Worm (Caenorhabditis elegans): ENCODE measurements around the gene F32E10.9.
"Not testable (repeated sequence)": the region's sequence is repeated elsewhere in the genome, so short reads cannot be mapped to it uniquely, and the experiment has no call there.

F32E10.9 gene

DNA sequence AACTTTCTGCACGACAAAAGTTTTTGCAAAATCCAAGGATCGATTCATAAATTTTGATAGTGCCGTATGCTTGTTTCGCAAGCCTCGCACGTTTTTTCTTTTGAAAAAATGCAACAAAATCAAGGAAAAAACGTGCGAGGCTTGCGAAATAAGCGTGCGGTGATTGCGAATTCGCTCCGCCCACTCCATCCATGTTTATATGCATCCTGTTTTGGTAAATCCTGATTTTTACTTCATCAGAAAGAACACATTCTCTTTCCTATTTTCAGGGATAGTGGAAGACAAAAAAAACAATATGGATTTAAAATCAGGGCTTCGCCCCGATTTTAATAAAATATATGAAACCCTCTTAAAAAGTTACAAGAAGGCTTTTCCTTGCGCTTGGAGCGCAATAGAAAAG, at the start of gene F32E10.9:
Gene F32E10.9, minus strand, starts transcription at position 101 of the 400 bp plus-strand sequence.
- TF ChIP-seq unc-62 (GFP tag; optimal IDR thresholded peaks at IDR 0.05): not testable (repeated sequence)

- TF ChIP-seq unc-62 (GFP tag; optimal IDR thresholded peaks at IDR 0.05): no peak
Observed at ce11 chrIV:7612523-7612922, 48.8 kb upstream of the F32E10.9 start.

DNA sequence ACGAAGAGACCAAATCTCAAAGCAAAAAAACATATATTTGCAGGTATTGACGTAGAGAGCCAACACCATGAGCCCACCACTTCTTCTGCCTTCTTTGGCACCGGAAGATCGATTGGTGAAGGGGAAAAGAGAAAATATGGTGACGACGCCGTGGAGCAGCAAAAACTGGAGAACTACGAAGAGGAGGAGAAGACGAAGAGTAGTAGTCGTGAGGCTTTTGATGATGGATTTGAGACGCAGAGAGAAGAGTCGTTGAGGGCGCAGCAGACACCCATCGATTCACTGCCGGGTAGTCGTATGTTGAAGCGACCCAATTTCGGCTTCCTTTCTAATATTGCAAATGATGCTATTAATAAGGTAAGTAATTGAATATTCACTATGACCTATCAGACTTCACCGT, 47.6 kb upstream of the F32E10.9 start:
- TF ChIP-seq unc-62 (GFP tag; optimal IDR thresholded peaks at IDR 0.05): no peak

ce11 chrIV:7608111-7608510, 44.4 kb upstream of the F32E10.9 start:
- no peak for TF ChIP-seq unc-62 (GFP tag; optimal IDR thresholded peaks at IDR 0.05)

- no peak for TF ChIP-seq unc-62 (GFP tag; optimal IDR thresholded peaks at IDR 0.05)
Observed at ce11 chrIV:7605413-7605812, 41.7 kb upstream of the F32E10.9 start.

DNA sequence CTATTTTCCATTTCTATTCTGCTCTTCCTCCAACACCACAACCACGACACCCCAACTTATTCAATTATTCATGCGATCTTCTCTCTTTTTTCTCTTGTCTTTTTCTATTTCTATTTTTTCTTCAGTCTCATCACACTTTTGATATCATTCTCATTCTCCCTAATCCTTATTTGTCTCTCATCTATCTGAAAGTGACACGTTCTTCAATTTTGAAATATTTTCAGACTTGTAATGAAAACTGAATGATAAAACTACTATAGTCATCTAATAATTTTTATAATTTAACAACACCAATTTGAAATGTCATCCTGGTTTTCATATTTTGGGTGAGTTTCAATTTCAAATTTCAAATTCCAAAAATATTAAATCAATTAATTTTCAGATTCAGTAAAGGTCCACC, 24.9 kb upstream of the F32E10.9 start, which contains the start of gene cla-1:
Gene cla-1, plus strand, starts transcription at position 301 of the 400 bp plus-strand sequence.
- no peak for TF ChIP-seq unc-62 (GFP tag; optimal IDR thresholded peaks at IDR 0.05)

ce11 chrIV:7586972-7587371, 23.2 kb upstream of the F32E10.9 start:
- no peak for TF ChIP-seq unc-62 (GFP tag; optimal IDR thresholded peaks at IDR 0.05)

- no peak for TF ChIP-seq unc-62 (GFP tag; optimal IDR thresholded peaks at IDR 0.05)
Observed at ce11 chrIV:7585273-7585882, 21.6 kb upstream of the F32E10.9 start.

DNA sequence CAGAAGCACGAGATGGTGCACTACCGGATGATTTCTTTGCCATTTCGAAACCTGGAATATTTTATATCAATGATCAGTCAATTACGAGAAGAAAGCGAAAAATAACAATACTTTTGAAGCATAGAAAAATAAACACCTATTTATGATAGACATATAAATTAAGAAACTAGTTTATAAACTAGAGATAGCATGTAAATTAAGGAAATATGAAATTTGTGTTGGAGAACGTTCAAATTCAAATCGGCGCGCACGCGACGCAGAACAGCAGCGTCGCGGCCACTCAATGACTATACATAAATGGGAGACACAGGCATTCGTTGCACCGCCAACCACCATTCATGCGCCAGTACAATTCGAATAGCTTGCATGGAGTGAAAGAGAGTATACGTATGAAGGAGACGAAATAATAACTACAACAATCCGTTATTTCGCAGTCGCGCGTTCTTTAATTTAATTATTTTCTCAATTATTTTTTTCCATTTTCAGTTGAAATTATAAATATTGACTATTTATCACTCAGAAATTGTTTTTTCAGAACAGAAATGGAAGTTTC, 16.4 kb upstream of the F32E10.9 start, which contains the start of the genes cec-5 and nol-10:
Gene cec-5, minus strand, starts transcription at position 51 of the 553 bp plus-strand sequence.
Gene nol-10, plus strand, starts transcription at position 536 of the 553 bp plus-strand sequence.
- TF ChIP-seq unc-62 (GFP tag; optimal IDR thresholded peaks at IDR 0.05): no peak

- TF ChIP-seq unc-62 (GFP tag; optimal IDR thresholded peaks at IDR 0.05): no peak
Observed at ce11 chrIV:7578281-7578680, 14.5 kb upstream of the F32E10.9 start, which contains the start of gene F32E10.5. Gene F32E10.5 (minus strand): TSS chrIV:7578381.

DNA sequence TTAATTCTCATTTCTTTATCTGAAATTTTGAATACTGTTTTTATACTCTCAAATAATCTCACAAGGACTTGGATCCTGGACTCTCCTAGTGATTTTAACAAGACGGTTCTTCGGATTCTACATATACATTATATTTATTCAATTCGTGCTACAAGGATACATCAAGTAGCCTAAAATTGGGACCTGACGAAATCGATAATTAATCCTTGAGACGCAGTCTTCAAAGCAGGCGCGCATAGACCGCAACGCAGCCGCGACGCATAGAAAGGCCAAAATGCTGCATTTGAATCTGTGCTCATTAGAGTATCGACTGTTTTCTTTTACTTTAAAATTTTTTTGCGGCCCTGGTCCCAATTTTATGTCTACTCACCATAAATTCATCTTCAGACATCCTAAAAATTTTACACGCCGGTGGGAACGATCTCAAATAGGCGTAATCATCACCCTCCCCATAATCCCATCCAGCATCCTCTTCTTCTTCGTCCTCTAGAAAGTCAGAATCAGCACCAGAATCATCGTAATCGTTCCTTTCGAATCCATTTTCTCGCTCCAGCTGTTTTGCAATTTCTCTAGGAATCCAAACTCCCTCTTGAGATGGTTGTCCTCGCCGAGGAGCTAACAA, 11.5 kb upstream of the F32E10.9 start, which contains the start of gene cec-4:
Gene cec-4, plus strand, starts transcription at position 572 of the 622 bp plus-strand sequence.
- TF ChIP-seq unc-62 (GFP tag; optimal IDR thresholded peaks at IDR 0.05): no peak

ce11 chrIV:7573944-7574343, 10.2 kb upstream of the F32E10.9 start:
- TF ChIP-seq unc-62 (GFP tag; optimal IDR thresholded peaks at IDR 0.05): no peak

DNA sequence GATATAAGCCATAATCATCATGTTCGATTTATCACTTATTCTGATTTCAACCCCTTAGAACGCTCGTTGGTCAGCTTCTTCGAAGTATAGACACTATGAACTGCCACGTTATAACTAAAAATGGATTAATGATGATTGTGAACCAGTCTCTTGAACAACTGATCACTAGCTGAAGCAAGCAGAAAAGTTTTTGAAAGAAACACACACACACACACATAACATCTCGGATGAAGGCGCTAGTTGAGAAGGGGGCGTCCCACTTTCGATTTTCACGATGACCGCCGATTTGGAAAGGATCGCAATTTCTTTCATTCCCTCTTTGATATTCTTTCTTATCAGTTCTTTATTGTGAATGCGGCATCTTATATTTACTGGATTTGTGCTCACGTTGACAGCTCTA, 4.8 kb upstream of the F32E10.9 start, which contains the start of gene clec-180:
Gene clec-180, plus strand, starts transcription at position 301 of the 400 bp plus-strand sequence.
- TF ChIP-seq unc-62 (GFP tag; optimal IDR thresholded peaks at IDR 0.05): no peak

- no peak for TF ChIP-seq unc-62 (GFP tag; optimal IDR thresholded peaks at IDR 0.05)
Observed at ce11 chrIV:7567557-7568010, 3.8 kb upstream of the F32E10.9 start, which contains the start of gene F32E10.8. Gene F32E10.8 (plus strand): TSS chrIV:7567607.

- TF ChIP-seq unc-62 (GFP tag; optimal IDR thresholded peaks at IDR 0.05): no peak
Observed at ce11 chrIV:7561614-7562142, 2.1 kb downstream of the F32E10.9 start, which contains the start of gene ima-3. Gene ima-3 (minus strand): TSS chrIV:7561664.

- TF ChIP-seq unc-62 (GFP tag; optimal IDR thresholded peaks at IDR 0.05): no peak
Observed at ce11 chrIV:7559237-7559636, 4.5 kb downstream of the F32E10.9 start.

All from whole organism, dauer.